Worm (Caenorhabditis elegans) whole organism, L4/young adult: Measurements from ENCODE around the gene C06E4.5.
"Not testable (repeated sequence)": the region's sequence is repeated elsewhere in the genome, so short reads cannot be mapped to it uniquely, and the experiment has no call there.

Experiments
- W03F9.2 ChIP-seq: fragments of 150-350 bp; optimal IDR thresholded peaks from 2 replicates; lab custom pipeline; 2014; ENCODE audit warnings: missing biosample characterization, missing genetic modification characterization
- dao-5 ChIP-seq: sonication (generic microtip); optimal IDR thresholded peaks from 2 replicates; lab custom pipeline; 2016; ENCODE audit warnings: missing genotype, missing genetic modification characterization, moderate library complexity, missing compliant biosample characterization
- him-1 ChIP-seq: sonication (generic microtip); optimal IDR thresholded peaks from 2 replicates; lab custom pipeline; 2016; ENCODE audit warnings: missing genotype, missing genetic modification reagents, missing genetic modification characterization, missing compliant biosample characterization

DNA sequence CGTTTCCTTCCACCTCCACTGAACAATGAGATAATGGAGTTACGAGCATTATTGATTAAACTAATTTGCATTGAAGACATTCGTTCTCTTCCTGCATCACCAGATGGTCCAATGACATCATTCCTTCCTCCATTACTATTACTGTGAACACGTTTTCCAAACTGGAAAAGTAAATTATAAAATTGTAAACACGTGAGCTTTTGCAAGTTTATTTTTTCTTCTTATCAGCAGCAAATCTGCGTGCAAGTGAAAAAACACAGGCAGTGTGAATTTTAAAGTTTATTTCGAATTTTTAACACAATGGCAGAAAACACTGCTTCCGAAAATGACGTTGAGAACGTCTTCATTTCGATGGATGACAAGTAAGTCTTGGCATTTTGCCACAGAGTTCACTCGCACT, 7.5 kb upstream of the C06E4.5 start, which contains the start of gene D2024.1:
- not testable (repeated sequence) for TF ChIP-seq him-1 (tag; lab: Kevin White, UChicago); W03F9.2; dao-5 (tag; lab: Kevin White, UChicago)
